Worm (Caenorhabditis elegans) whole organism, L4 larva: ENCODE results near the gene col-89.

Experiments used
- Y105C5A.15 ChIP-seq: fragments of 200-800 bp; sonication (Bioruptor generic); IDR thresholded peaks from 2 replicates; pipeline ENCODE4 v1.3.6; 2022; ENCODE audit warnings: missing genetic modification characterization, missing compliant biosample characterization
- aha-1 ChIP-seq: fragments of 150-350 bp; peaks from one replicate; lab custom pipeline; 2014; ENCODE audit warnings: missing biosample characterization, missing genetic modification characterization
- aly-2 ChIP-seq: sonication (generic microtip); optimal IDR thresholded peaks from 2 replicates; lab custom pipeline; 2018; ENCODE audit warnings: missing biosample characterization, missing genetic modification characterization
- ama-1 ChIP-seq: fragments of 150-350 bp; optimal IDR thresholded peaks from 2 replicates; lab custom pipeline; 2014; ENCODE audit warnings: inconsistent platforms, mixed read lengths
- arid-1 ChIP-seq: fragments of 200-800 bp; sonication (Bioruptor generic); conservative IDR thresholded peaks from 2 replicates; pipeline ENCODE4 v1.3.6; 2022; ENCODE audit warnings: missing genetic modification reagents, missing genetic modification characterization, missing compliant biosample characterization
- attf-4 ChIP-seq: sonication (generic microtip); optimal IDR thresholded peaks from 3 replicates; lab custom pipeline; 2017; ENCODE audit warnings: missing biosample characterization, missing genetic modification characterization
- ceh-20 ChIP-seq: fragments of 200-800 bp; sonication (Bioruptor generic); IDR thresholded peaks from 2 replicates; pipeline ENCODE4 v1.3.6; 2022; ENCODE audit warnings: missing genetic modification reagents, missing genetic modification characterization, missing compliant biosample characterization
- ceh-28 ChIP-seq: fragments of 150-350 bp; optimal IDR thresholded peaks from 2 replicates; lab custom pipeline; 2014; ENCODE audit warnings: missing biosample characterization, missing genetic modification reagents, missing genetic modification characterization
- ces-1 ChIP-seq: fragments of 150-350 bp; sonication (generic microtip); optimal IDR thresholded peaks from 4 replicates; lab custom pipeline; 2014; ENCODE audit warnings: missing biosample characterization, missing genetic modification reagents, missing genetic modification characterization
- cey-2 ChIP-seq: sonication (generic microtip); optimal IDR thresholded peaks from 3 replicates; lab custom pipeline; 2017; ENCODE audit warnings: missing genetic modification characterization, mild to moderate bottlenecking, missing compliant biosample characterization, antibody characterized with exemption, borderline replicate concordance; ENCODE audit not compliant: insufficient read depth
- daf-16 ChIP-seq, 3 experiments: sonication (generic microtip); optimal IDR thresholded peaks; 2 replicates each; lab custom pipeline; 2016 to 2017; ENCODE audit warnings: missing genetic modification characterization in 3 of 3, missing genetic modification reagents in 3 of 3, mild to moderate bottlenecking in 2 of 3, missing compliant biosample characterization in 2 of 3, missing biosample characterization in 1 of 3, moderate library complexity in 1 of 3
- daf-19 ChIP-seq: fragments of 200-800 bp; sonication (Bioruptor generic); conservative IDR thresholded peaks from 2 replicates; pipeline ENCODE4 v1.3.6; 2022; ENCODE audit warnings: missing genetic modification characterization, missing compliant biosample characterization
- dmd-6 ChIP-seq: fragments of 200-800 bp; sonication (Bioruptor generic); IDR thresholded peaks from 2 replicates; pipeline ENCODE4 v1.3.6; 2022; ENCODE audit warnings: missing genetic modification reagents, missing genetic modification characterization, missing compliant biosample characterization
- dpl-1 ChIP-seq: fragments of 150-350 bp; optimal IDR thresholded peaks from 2 replicates; lab custom pipeline; 2014; ENCODE audit warnings: missing biosample characterization, missing genetic modification reagents, missing genetic modification characterization
- duxl-1 ChIP-seq: sonication (generic microtip); optimal IDR thresholded peaks from 2 replicates; lab custom pipeline; 2016; ENCODE audit warnings: mild to moderate bottlenecking, missing genetic modification characterization, moderate library complexity, missing compliant biosample characterization; ENCODE audit not compliant: poor library complexity
- dve-1 ChIP-seq: sonication (generic microtip); optimal IDR thresholded peaks from 2 replicates; lab custom pipeline; 2017; ENCODE audit warnings: antibody characterized with exemption, mild to moderate bottlenecking, missing genetic modification characterization, missing compliant biosample characterization; ENCODE audit not compliant: insufficient read depth
- egl-43 ChIP-seq: fragments of 200-800 bp; sonication (Bioruptor generic); IDR thresholded peaks from 2 replicates; pipeline ENCODE4 v1.3.6; 2022; ENCODE audit warnings: missing genetic modification reagents, missing genetic modification characterization, missing compliant biosample characterization
- fkh-10 ChIP-seq: fragments of 150-350 bp; optimal IDR thresholded peaks from 2 replicates; lab custom pipeline; 2014; ENCODE audit warnings: missing biosample characterization, missing genetic modification reagents, missing genetic modification characterization
- fos-1 ChIP-seq: fragments of 150-350 bp; optimal IDR thresholded peaks from 2 replicates; lab custom pipeline; 2014; ENCODE audit warnings: missing biosample characterization, missing genetic modification characterization
- hlh-30 ChIP-seq: sonication (generic microtip); optimal IDR thresholded peaks from 2 replicates; lab custom pipeline; 2017; ENCODE audit warnings: antibody characterized with exemption, mild to moderate bottlenecking, missing genetic modification characterization, missing compliant biosample characterization; ENCODE audit not compliant: insufficient read depth
- hmg-1.1 ChIP-seq: fragments of 200-800 bp; sonication (Bioruptor generic); IDR thresholded peaks from 2 replicates; pipeline ENCODE4 v1.3.6; 2022; ENCODE audit warnings: missing genetic modification reagents, missing genetic modification characterization, missing compliant biosample characterization
- jun-1 ChIP-seq: fragments of 150-350 bp; optimal IDR thresholded peaks from 2 replicates; lab custom pipeline; 2014; ENCODE audit warnings: missing biosample characterization, missing genetic modification reagents, missing genetic modification characterization
- lin-1 ChIP-seq: fragments of 200-800 bp; sonication (Bioruptor generic); IDR thresholded peaks from 2 replicates; pipeline ENCODE4 v1.3.6; 2022; ENCODE audit warnings: missing genetic modification reagents, missing genetic modification characterization, missing compliant biosample characterization
- lin-38 ChIP-seq: fragments of 200-800 bp; sonication (Bioruptor generic); IDR thresholded peaks from 2 replicates; pipeline ENCODE4 v1.3.6; 2022; ENCODE audit warnings: missing genetic modification reagents, missing genetic modification characterization, missing compliant biosample characterization
- lsy-2 ChIP-seq, 2 experiments: fragments of 150-350 bp in 1 of 2; sonication (generic microtip) in 1 of 2; optimal IDR thresholded peaks; 2 replicates each; lab custom pipeline; 2014 to 2017; ENCODE audit warnings: missing biosample characterization in 2 of 2, missing genetic modification characterization in 2 of 2
- madf-5 ChIP-seq, 2 experiments: fragments of 200-800 bp; sonication (Bioruptor generic); IDR thresholded peaks; 2 replicates each; pipeline ENCODE4 v1.3.6; 2022; ENCODE audit warnings: missing compliant biosample characterization in 2 of 2, missing genetic modification characterization in 2 of 2
- madf-9 ChIP-seq: fragments of 200-800 bp; sonication (Bioruptor generic); conservative IDR thresholded peaks from 2 replicates; pipeline ENCODE4 v1.3.6; 2022; ENCODE audit warnings: missing genetic modification reagents, missing genetic modification characterization, missing compliant biosample characterization
- mdl-1 ChIP-seq, 2 experiments: fragments of 150-350 bp in 1 of 2; sonication (generic microtip) in 1 of 2; optimal IDR thresholded peaks; 2 replicates each; lab custom pipeline; 2014 to 2017; ENCODE audit warnings: missing biosample characterization in 2 of 2, missing genetic modification characterization in 2 of 2
- mep-1 ChIP-seq: fragments of 150-350 bp; sonication (generic microtip); optimal IDR thresholded peaks from 3 replicates; lab custom pipeline; 2014; ENCODE audit warnings: missing biosample characterization, missing genetic modification characterization
- mes-2 ChIP-seq: sonication (generic microtip); optimal IDR thresholded peaks from 2 replicates; lab custom pipeline; 2016; ENCODE audit warnings: missing genotype, mild to moderate bottlenecking, missing genetic modification characterization, missing compliant biosample characterization; ENCODE audit not compliant: poor library complexity, severe bottlenecking
- mxl-3 ChIP-seq: fragments of 200-800 bp; sonication (Bioruptor generic); optimal IDR thresholded peaks from 2 replicates; lab custom pipeline; 2018; ENCODE audit warnings: mild to moderate bottlenecking, missing genetic modification characterization, missing compliant biosample characterization
- nhr-102 ChIP-seq: sonication (generic microtip); optimal IDR thresholded peaks from 2 replicates; lab custom pipeline; 2016; ENCODE audit warnings: mild to moderate bottlenecking, missing genetic modification characterization, moderate library complexity, missing compliant biosample characterization
- nhr-25 ChIP-seq: sonication (generic microtip); optimal IDR thresholded peaks from 2 replicates; lab custom pipeline; 2017; ENCODE audit warnings: missing genetic modification characterization, mild to moderate bottlenecking, missing compliant biosample characterization, antibody characterized with exemption, moderate library complexity, borderline replicate concordance; ENCODE audit not compliant: insufficient read depth
- nhr-28 ChIP-seq: fragments of 150-350 bp; optimal IDR thresholded peaks from 2 replicates; lab custom pipeline; 2014; ENCODE audit warnings: missing biosample characterization, missing genetic modification characterization
- nhr-48 ChIP-seq: sonication (generic microtip); optimal IDR thresholded peaks from 2 replicates; lab custom pipeline; 2016; ENCODE audit warnings: mild to moderate bottlenecking, missing genetic modification characterization, missing compliant biosample characterization
- pqm-1 ChIP-seq: sonication (generic microtip); optimal IDR thresholded peaks from 2 replicates; lab custom pipeline; 2017; ENCODE audit warnings: missing biosample characterization, missing genetic modification characterization
- rbr-2 ChIP-seq: sonication (generic microtip); optimal IDR thresholded peaks from 2 replicates; lab custom pipeline; 2016; ENCODE audit warnings: missing genotype, missing genetic modification characterization, missing compliant biosample characterization
- sdz-12 ChIP-seq: fragments of 200-800 bp; sonication (Bioruptor generic); optimal IDR thresholded peaks from 2 replicates; lab custom pipeline; 2018; ENCODE audit warnings: mild to moderate bottlenecking, missing genetic modification characterization, missing compliant biosample characterization
- skn-1 ChIP-seq: fragments of 150-350 bp; optimal IDR thresholded peaks from 2 replicates; lab custom pipeline; 2014; ENCODE audit warnings: missing biosample characterization, missing genetic modification characterization
- spr-1 ChIP-seq: sonication (generic microtip); optimal IDR thresholded peaks from 2 replicates; lab custom pipeline; 2016; ENCODE audit warnings: mild to moderate bottlenecking, missing genetic modification characterization, missing compliant biosample characterization
- spr-3 ChIP-seq: fragments of 200-800 bp; sonication (Bioruptor generic); optimal IDR thresholded peaks from 2 replicates; lab custom pipeline; 2018; ENCODE audit warnings: mild to moderate bottlenecking, missing genetic modification characterization, missing compliant biosample characterization
- unc-130 ChIP-seq: sonication (generic microtip); optimal IDR thresholded peaks from 2 replicates; lab custom pipeline; 2016; ENCODE audit warnings: missing genetic modification reagents, missing genetic modification characterization, missing compliant biosample characterization
- unc-62 ChIP-seq, 3 experiments: fragments of 150-350 bp in 1 of 3; sonication (generic microtip); optimal IDR thresholded peaks in 2 of 3; peaks in 1 of 3; 1 replicate in 1 of 3; 2 replicates in 2 of 3; lab custom pipeline; 2014 to 2017; ENCODE audit warnings: missing biosample characterization in 3 of 3, missing genetic modification characterization in 3 of 3, missing genetic modification reagents in 3 of 3, missing genotype in 1 of 3
- zag-1 ChIP-seq: fragments of 150-350 bp; optimal IDR thresholded peaks from 2 replicates; lab custom pipeline; 2014; ENCODE audit warnings: missing biosample characterization, missing genetic modification characterization
- zip-11 ChIP-seq: fragments of 200-800 bp; sonication (Bioruptor generic); IDR thresholded peaks from 2 replicates; pipeline ENCODE4 v1.3.6; 2022; ENCODE audit warnings: missing genetic modification characterization, missing compliant biosample characterization
- ztf-7 ChIP-seq: fragments of 150-350 bp; optimal IDR thresholded peaks from 2 replicates; lab custom pipeline; 2014; ENCODE audit warnings: missing biosample characterization, missing genetic modification characterization

col-89 gene

DNA sequence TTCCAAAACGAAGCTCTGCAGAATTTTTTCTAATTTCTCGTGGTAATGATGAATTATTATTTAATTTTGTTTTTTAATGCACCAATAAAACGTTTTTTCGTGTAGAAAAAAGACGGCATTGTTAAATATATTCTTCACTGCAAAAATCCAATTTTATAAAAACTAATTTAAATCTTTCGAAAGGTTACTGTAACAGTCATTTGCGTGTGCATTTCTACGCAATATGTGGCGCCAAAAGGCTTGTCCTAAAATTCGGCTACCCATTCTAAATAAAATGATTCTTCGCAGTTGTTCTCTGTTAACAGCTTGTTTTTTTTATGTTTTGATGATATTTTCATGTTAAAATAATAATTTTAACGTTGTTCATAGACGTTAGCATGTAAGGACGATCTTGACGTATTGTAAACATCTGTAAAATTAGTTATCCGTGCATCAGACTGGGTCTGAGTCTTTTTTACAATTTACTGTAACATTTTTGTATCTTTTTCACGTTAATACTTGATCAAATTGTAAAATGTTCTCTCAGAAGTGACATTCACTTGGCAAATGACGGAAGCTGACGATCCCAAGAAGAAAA is 44.7 kb downstream of the col-89 start, which contains the start of gene mip-1:
mip-1 (plus strand) TSS at position 527 of the 577 bp plus-strand sequence.
- peak; percentile 40 for TF ChIP-seq unc-130 (GFP tag; lab: Kevin White, UChicago)
- TF ChIP-seq daf-16 (GFP tag; optimal IDR thresholded peaks at IDR 0.05; lab: Kevin White, UChicago): no peak
- TF ChIP-seq daf-16 (tag; optimal IDR thresholded peaks at IDR 0.05; lab: Kevin White, UChicago): no peak
- no peak for TF ChIP-seq mdl-1 (tag; optimal IDR thresholded peaks at IDR 0.05; lab: Kevin White, UChicago)
- 0 out of 2 replicates have a peak, but pooled peaks have one; percentile 25 for TF ChIP-seq lin-38 (GFP tag; lab: Robert Waterston, UW)
- TF ChIP-seq attf-4 (tag; lab: Kevin White, UChicago): no peak
- no peak for TF ChIP-seq mxl-3 (GFP tag; lab: Kevin White, UChicago)
- no peak for TF ChIP-seq egl-43 (GFP tag; lab: Robert Waterston, UW)
- TF ChIP-seq cey-2 (tag; lab: Kevin White, UChicago): no peak
- no peak for TF ChIP-seq unc-62 (GFP tag; optimal IDR thresholded peaks at IDR 0.05 in 1 of 2; lab: Kevin White, UChicago)
- TF ChIP-seq unc-62 (tag; optimal IDR thresholded peaks at IDR 0.05; lab: Kevin White, UChicago): no peak

DNA sequence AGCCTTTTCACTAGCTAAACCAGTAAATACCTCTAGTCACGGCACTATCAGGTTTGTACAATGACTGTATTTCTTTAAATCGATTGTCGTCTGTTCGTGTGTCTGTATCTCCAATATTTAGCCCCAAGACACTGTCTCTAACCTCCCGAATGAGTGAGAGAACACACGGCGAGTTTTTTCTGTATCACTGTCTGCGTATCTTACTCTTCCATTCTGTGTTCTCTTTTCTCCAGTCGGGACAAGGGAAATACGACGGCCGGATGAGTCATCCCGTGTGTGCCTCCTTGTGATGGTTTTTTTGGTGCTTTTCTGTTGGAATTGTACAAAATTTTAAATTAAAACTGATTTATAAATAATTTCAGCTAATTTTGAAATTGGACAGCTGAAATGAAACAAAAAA is 48.1 kb downstream of the col-89 start:
- TF ChIP-seq nhr-48 (tag; lab: Kevin White, UChicago): no peak
- TF ChIP-seq fos-1 (tag; lab: Kevin White, UChicago): peak; percentile 77
- peak; percentile 81 for TF ChIP-seq hmg-1.1 (GFP tag; lab: Robert Waterston, UW)
- TF ChIP-seq aly-2 (tag; lab: Kevin White, UChicago): no peak
- peak; percentile 57 to 80 for TF ChIP-seq lsy-2 (tag; optimal IDR thresholded peaks at IDR 0.05; lab: Kevin White, UChicago)
- TF ChIP-seq madf-9 (GFP tag; lab: Robert Waterston, UW): 0 out of 2 replicates have a peak, but pooled peaks have one; percentile 20
- TF ChIP-seq attf-4 (tag; lab: Kevin White, UChicago): no peak
- peak; percentile 7 for TF ChIP-seq aha-1 (tag; lab: Kevin White, UChicago)
- TF ChIP-seq nhr-102 (tag; lab: Kevin White, UChicago): peak; percentile 24
- no peak for TF ChIP-seq madf-5 (GFP tag; IDR thresholded peaks at IDR 0.05; lab: Robert Waterston, UW)
- TF ChIP-seq zag-1 (tag; lab: Kevin White, UChicago): no peak
- no peak for TF ChIP-seq ces-1 (GFP tag; lab: Kevin White, UChicago)
- peak; percentile 1 for TF ChIP-seq spr-1 (tag; lab: Kevin White, UChicago)
- no peak for TF ChIP-seq skn-1 (tag; lab: Kevin White, UChicago)
- TF ChIP-seq duxl-1 (tag; lab: Kevin White, UChicago): peak; percentile 48
- peak; percentile 9 for TF ChIP-seq ama-1 (lab: Kevin White, UChicago)
- peak; percentile 62 for TF ChIP-seq dmd-6 (GFP tag; lab: Robert Waterston, UW)
- peak; percentile 94 for TF ChIP-seq hlh-30 (tag; lab: Kevin White, UChicago)
- peak; percentile 6 for TF ChIP-seq ceh-28 (tag; lab: Kevin White, UChicago)
- TF ChIP-seq zip-11 (GFP tag; lab: Robert Waterston, UW): no peak
- peak; percentile 79 for TF ChIP-seq nhr-28 (tag; lab: Kevin White, UChicago)
- 0 out of 2 replicates have a peak, but pooled peaks have one; percentile 35 for TF ChIP-seq lin-1 (GFP tag; lab: Robert Waterston, UW)
- peak; percentile 41 for TF ChIP-seq fkh-10 (GFP tag; lab: Kevin White, UChicago)
- TF ChIP-seq mep-1 (tag; lab: Kevin White, UChicago): peak; percentile 86
- peak; percentile 75 for TF ChIP-seq rbr-2 (tag; lab: Kevin White, UChicago)
- no peak for TF ChIP-seq spr-3
- TF ChIP-seq daf-19 (GFP tag; lab: Robert Waterston, UW): 0 out of 2 replicates have a peak, but pooled peaks have one; percentile 39
- TF ChIP-seq arid-1 (GFP tag; lab: Robert Waterston, UW): no peak
- TF ChIP-seq unc-62 (GFP tag; optimal IDR thresholded peaks at IDR 0.05 in 1 of 2; lab: Kevin White, UChicago): peak in 1 of 2 experiments; percentile 98
- no peak for TF ChIP-seq unc-62 (tag; optimal IDR thresholded peaks at IDR 0.05; lab: Kevin White, UChicago)
- peak; percentile 57 for TF ChIP-seq pqm-1 (tag; lab: Kevin White, UChicago)
- peak; percentile 86 for TF ChIP-seq dve-1 (tag; lab: Kevin White, UChicago)
- no peak for TF ChIP-seq ceh-20 (GFP tag; lab: Robert Waterston, UW)
- TF ChIP-seq nhr-25 (tag; lab: Kevin White, UChicago): peak; percentile 37
- peak; percentile 79 for TF ChIP-seq jun-1 (tag; lab: Kevin White, UChicago)
- peak; percentile 85 for TF ChIP-seq mes-2 (tag; lab: Kevin White, UChicago)
- TF ChIP-seq Y105C5A.15 (GFP tag; lab: Robert Waterston, UW): 0 out of 2 replicates have a peak, but pooled peaks have one; percentile 6
- peak; percentile 25 for TF ChIP-seq ztf-7 (tag; lab: Kevin White, UChicago)
- TF ChIP-seq dpl-1 (GFP tag; lab: Kevin White, UChicago): peak; percentile 62
- no peak for TF ChIP-seq sdz-12
